Fruit fly (Drosophila melanogaster) whole organism, embryonic: ENCODE measurements around the gene CG15922.

Experiments used
- B-H1 ChIP-seq: fragments of 200-800 bp; sonication (Bioruptor generic); IDR thresholded peaks from 3 replicates; pipeline ENCODE4 v1.3.6; 2022; ENCODE audit warnings: missing biosample characterization, missing genetic modification characterization
- B-H2 ChIP-seq: fragments of 200-800 bp; sonication (Bioruptor generic); optimal IDR thresholded peaks from 2 replicates; lab custom pipeline; 2018; ENCODE audit warnings: missing biosample characterization, mild to moderate bottlenecking, missing genetic modification characterization
- CG1024 ChIP-seq: fragments of 200-800 bp; sonication (Bioruptor generic); IDR thresholded peaks from 2 replicates; pipeline ENCODE4 v1.3.6; 2022; ENCODE audit warnings: missing biosample characterization, missing genetic modification characterization
- CG1233 ChIP-seq: fragments of 200-800 bp; sonication (Bioruptor generic); optimal IDR thresholded peaks from 4 replicates; lab custom pipeline; 2018; ENCODE audit warnings: missing biosample characterization, mild to moderate bottlenecking, missing genetic modification characterization
- CG13123 ChIP-seq: fragments of 200-800 bp; sonication (Bioruptor generic); optimal IDR thresholded peaks from 2 replicates; lab custom pipeline; 2016; ENCODE audit warnings: missing biosample characterization, missing genetic modification characterization
- CG14050 ChIP-seq: fragments of 200-800 bp; sonication (Bioruptor generic); IDR thresholded peaks from 3 replicates; pipeline ENCODE4 v1.3.6; 2022; ENCODE audit warnings: missing biosample characterization, missing genetic modification characterization
- CG15601 ChIP-seq: fragments of 200-800 bp; sonication (Bioruptor generic); optimal IDR thresholded peaks from 3 replicates; lab custom pipeline; 2019; ENCODE audit warnings: missing biosample characterization, mild to moderate bottlenecking, missing genetic modification characterization, moderate library complexity
- CG1647 ChIP-seq: fragments of 200-800 bp; sonication (Bioruptor generic); optimal IDR thresholded peaks from 3 replicates; lab custom pipeline; 2016; ENCODE audit warnings: missing biosample characterization, missing genetic modification characterization
- CG16813 ChIP-seq: fragments of 200-800 bp; sonication (Bioruptor generic); IDR thresholded peaks from 3 replicates; pipeline ENCODE4 v1.3.6; 2022; ENCODE audit warnings: missing biosample characterization, missing genetic modification characterization; ENCODE audit not compliant: partially characterized antibody
- CG17186 ChIP-seq: fragments of 200-800 bp; sonication (Bioruptor generic); optimal IDR thresholded peaks from 3 replicates; lab custom pipeline; 2017; ENCODE audit warnings: missing biosample characterization, missing genetic modification reagents, missing genetic modification characterization
- CG17912 ChIP-seq: fragments of 200-800 bp; sonication (Bioruptor generic); optimal IDR thresholded peaks from 2 replicates; lab custom pipeline; 2018; ENCODE audit warnings: missing biosample characterization, mild to moderate bottlenecking, missing genetic modification characterization
- CG30020 ChIP-seq: fragments of 200-800 bp; optimal IDR thresholded peaks from 2 replicates; lab custom pipeline; 2019; ENCODE audit warnings: missing biosample characterization, mild to moderate bottlenecking, missing genetic modification characterization, moderate library complexity
- CG3407 ChIP-seq: fragments of 200-800 bp; sonication (Bioruptor generic); optimal IDR thresholded peaks from 2 replicates; lab custom pipeline; 2018; ENCODE audit warnings: missing biosample characterization, mild to moderate bottlenecking, missing genetic modification characterization
- CG4854 ChIP-seq: fragments of 200-800 bp; sonication (Bioruptor generic); optimal IDR thresholded peaks from 2 replicates; lab custom pipeline; 2016; ENCODE audit warnings: missing biosample characterization, missing genetic modification characterization, inconsistent platforms
- CG7839 ChIP-seq: fragments of 200-800 bp; sonication (Bioruptor generic); optimal IDR thresholded peaks from 3 replicates; lab custom pipeline; 2018; ENCODE audit warnings: missing biosample characterization, mild to moderate bottlenecking, missing genetic modification characterization, moderate library complexity
- CG9817 ChIP-seq: fragments of 200-800 bp; sonication (Bioruptor generic); optimal IDR thresholded peaks from 2 replicates; lab custom pipeline; 2018; ENCODE audit warnings: missing biosample characterization, mild to moderate bottlenecking, missing genetic modification characterization, moderate library complexity
- Dad ChIP-seq: fragments of 200-800 bp; sonication (Bioruptor generic); optimal IDR thresholded peaks from 3 replicates; lab custom pipeline; 2016; ENCODE audit warnings: missing biosample characterization, missing genetic modification characterization
- Deaf1 ChIP-seq: fragments of 200-800 bp; optimal IDR thresholded peaks from 3 replicates; lab custom pipeline; 2019; ENCODE audit warnings: missing biosample characterization, mild to moderate bottlenecking, missing genetic modification characterization, moderate library complexity
- Dip2 ChIP-seq: fragments of 200-800 bp; sonication (Bioruptor generic); IDR thresholded peaks from 2 replicates; pipeline ENCODE4 v1.3.6; 2022; ENCODE audit warnings: missing biosample characterization, missing genetic modification characterization
- Doc3 ChIP-seq: fragments of 200-800 bp; sonication (Bioruptor generic); IDR thresholded peaks from 3 replicates; pipeline ENCODE4 v1.3.6; 2022; ENCODE audit warnings: missing biosample characterization, missing genetic modification characterization; ENCODE audit not compliant: partially characterized antibody
- Gsc ChIP-seq: fragments of 200-800 bp; sonication (Bioruptor generic); IDR thresholded peaks from 2 replicates; pipeline ENCODE4 v1.3.6; 2022; ENCODE audit warnings: missing biosample characterization, missing genetic modification characterization
- Hand ChIP-seq: fragments of 200-800 bp; sonication (Bioruptor generic); optimal IDR thresholded peaks from 2 replicates; lab custom pipeline; 2017; ENCODE audit warnings: mild to moderate bottlenecking, missing biosample characterization, missing genetic modification reagents, missing genetic modification characterization
- NC2α ChIP-seq: fragments of 200-800 bp; sonication (Bioruptor generic); optimal IDR thresholded peaks from 2 replicates; lab custom pipeline; 2016; ENCODE audit warnings: missing biosample characterization, missing genetic modification characterization
- Side ChIP-seq: fragments of 200-800 bp; sonication (Bioruptor generic); optimal IDR thresholded peaks from 2 replicates; lab custom pipeline; 2016; ENCODE audit warnings: missing biosample characterization, missing genetic modification characterization
- ab ChIP-seq: fragments of 200-800 bp; sonication (Bioruptor generic); optimal IDR thresholded peaks from 2 replicates; lab custom pipeline; 2016; ENCODE audit warnings: missing biosample characterization, missing genetic modification characterization
- abd-A ChIP-seq: fragments of 200-800 bp; sonication (Bioruptor generic); optimal IDR thresholded peaks from 3 replicates; lab custom pipeline; 2019; ENCODE audit warnings: missing biosample characterization, mild to moderate bottlenecking, missing genetic modification characterization, moderate library complexity
- ato ChIP-seq: fragments of 200-800 bp; sonication (Bioruptor generic); IDR thresholded peaks from 2 replicates; pipeline ENCODE4 v1.3.6; 2022; ENCODE audit warnings: missing biosample characterization, missing genetic modification characterization; ENCODE audit not compliant: partially characterized antibody
- az2 ChIP-seq: fragments of 200-800 bp; sonication (Bioruptor generic); optimal IDR thresholded peaks from 3 replicates; lab custom pipeline; 2016; ENCODE audit warnings: missing biosample characterization, missing genetic modification characterization
- br ChIP-seq: fragments of >200 bp; optimal IDR thresholded peaks from 2 replicates; lab custom pipeline; 2017
- chm ChIP-seq: fragments of 200-800 bp; sonication (Bioruptor generic); IDR thresholded peaks from 2 replicates; pipeline ENCODE4 v1.3.6; 2022; ENCODE audit warnings: missing biosample characterization, missing genetic modification characterization
- ci ChIP-seq: fragments of 200-800 bp; sonication (Bioruptor generic); IDR thresholded peaks from 3 replicates; pipeline ENCODE4 v1.3.6; 2022; ENCODE audit warnings: missing biosample characterization, missing genetic modification characterization
- dan ChIP-seq: fragments of 200-800 bp; sonication (Bioruptor generic); IDR thresholded peaks from 2 replicates; pipeline ENCODE4 v1.3.6; 2022; ENCODE audit warnings: missing biosample characterization, missing genetic modification characterization
- dm ChIP-seq: fragments of 200-800 bp; sonication (Bioruptor generic); optimal IDR thresholded peaks from 3 replicates; lab custom pipeline; 2016; ENCODE audit warnings: missing biosample characterization, missing genetic modification characterization
- exex ChIP-seq: fragments of 200-800 bp; sonication (Bioruptor generic); optimal IDR thresholded peaks from 4 replicates; lab custom pipeline; 2018; ENCODE audit warnings: missing biosample characterization, mild to moderate bottlenecking, missing genetic modification characterization, moderate library complexity
- fd3F ChIP-seq: fragments of 200-800 bp; sonication (Bioruptor generic); optimal IDR thresholded peaks from 2 replicates; lab custom pipeline; 2018; ENCODE audit warnings: missing biosample characterization, mild to moderate bottlenecking, missing genetic modification characterization, moderate library complexity
- gce ChIP-seq: fragments of 200-800 bp; sonication (Bioruptor generic); IDR thresholded peaks from 3 replicates; pipeline ENCODE4 v1.3.6; 2022; ENCODE audit warnings: missing biosample characterization, missing genetic modification characterization
- grau ChIP-seq: fragments of 200-800 bp; optimal IDR thresholded peaks from 3 replicates; lab custom pipeline; 2019; ENCODE audit warnings: missing biosample characterization, mild to moderate bottlenecking, missing genetic modification characterization, moderate library complexity
- lov ChIP-seq, 2 experiments: fragments of 200-800 bp in 1 of 2; fragments of >200 bp in 1 of 2; sonication (Bioruptor generic) in 1 of 2; IDR thresholded peaks in 1 of 2; optimal IDR thresholded peaks in 1 of 2; 2 replicates in 1 of 2; 3 replicates in 1 of 2; pipeline versions ENCODE4 v1.3.6 to Lab custom; 2017 to 2022; ENCODE audit warnings: missing biosample characterization in 1 of 2, missing genetic modification characterization in 1 of 2
- maf-S ChIP-seq: fragments of 200-800 bp; sonication (Bioruptor generic); optimal IDR thresholded peaks from 2 replicates; lab custom pipeline; 2016; ENCODE audit warnings: missing biosample characterization, missing genetic modification characterization
- mirr ChIP-seq: fragments of 200-800 bp; sonication (Bioruptor generic); optimal IDR thresholded peaks from 3 replicates; lab custom pipeline; 2018; ENCODE audit warnings: missing biosample characterization, mild to moderate bottlenecking, missing genetic modification characterization
- nmo ChIP-seq: fragments of 200-800 bp; sonication (Bioruptor generic); optimal IDR thresholded peaks from 2 replicates; lab custom pipeline; 2018; ENCODE audit warnings: missing biosample characterization, mild to moderate bottlenecking, missing genetic modification characterization, moderate library complexity
- nom ChIP-seq: fragments of 200-800 bp; sonication (Bioruptor generic); optimal IDR thresholded peaks from 2 replicates; lab custom pipeline; 2017; ENCODE audit warnings: missing biosample characterization, missing genetic modification characterization, mild to moderate bottlenecking, moderate library complexity, missing genetic modification reagents
- oc ChIP-seq: fragments of 200-800 bp; sonication (Bioruptor generic); optimal IDR thresholded peaks from 2 replicates; lab custom pipeline; 2018; ENCODE audit warnings: missing biosample characterization, mild to moderate bottlenecking, missing genetic modification characterization, moderate library complexity
- peb ChIP-seq: fragments of 200-800 bp; sonication (Bioruptor generic); IDR thresholded peaks from 2 replicates; pipeline ENCODE4 v1.3.6; 2022; ENCODE audit warnings: missing biosample characterization, missing genetic modification characterization
- pfk ChIP-seq: fragments of 200-800 bp; sonication (Bioruptor generic); optimal IDR thresholded peaks from 2 replicates; lab custom pipeline; 2018; ENCODE audit warnings: missing biosample characterization, mild to moderate bottlenecking, missing genetic modification characterization, moderate library complexity
- phol ChIP-seq: fragments of 200-800 bp; sonication (Bioruptor generic); optimal IDR thresholded peaks from 3 replicates; lab custom pipeline; 2018; ENCODE audit warnings: missing biosample characterization, mild to moderate bottlenecking, missing genetic modification characterization, moderate library complexity
- prd ChIP-seq, 3 experiments: fragments of >200 bp in 2 of 3; fragments of 200-800 bp in 1 of 3; sonication (Bioruptor generic) in 1 of 3; optimal IDR thresholded peaks in 2 of 3; IDR thresholded peaks in 1 of 3; 2 replicates in 2 of 3; 3 replicates in 1 of 3; pipeline versions ENCODE4 v1.3.6 to Lab custom; 2017 to 2022; ENCODE audit warnings: missing biosample characterization in 1 of 3, missing genetic modification characterization in 1 of 3
- repo ChIP-seq: fragments of 200-800 bp; sonication (Bioruptor generic); optimal IDR thresholded peaks from 2 replicates; lab custom pipeline; 2016; ENCODE audit warnings: missing biosample characterization, missing genetic modification characterization
- trh ChIP-seq: fragments of 200-800 bp; sonication (Bioruptor generic); optimal IDR thresholded peaks from 2 replicates; lab custom pipeline; 2016; ENCODE audit warnings: missing biosample characterization, missing genetic modification characterization
- vnd ChIP-seq: fragments of 200-800 bp; sonication (Bioruptor generic); IDR thresholded peaks from 3 replicates; pipeline ENCODE4 v1.3.6; 2022; ENCODE audit warnings: missing biosample characterization, missing genetic modification characterization; ENCODE audit not compliant: partially characterized antibody
- wor ChIP-seq: fragments of 200-800 bp; sonication (Bioruptor generic); IDR thresholded peaks from 2 replicates; pipeline ENCODE4 v1.3.6; 2022; ENCODE audit warnings: missing biosample characterization, missing genetic modification characterization

Gene CG15922

DNA sequence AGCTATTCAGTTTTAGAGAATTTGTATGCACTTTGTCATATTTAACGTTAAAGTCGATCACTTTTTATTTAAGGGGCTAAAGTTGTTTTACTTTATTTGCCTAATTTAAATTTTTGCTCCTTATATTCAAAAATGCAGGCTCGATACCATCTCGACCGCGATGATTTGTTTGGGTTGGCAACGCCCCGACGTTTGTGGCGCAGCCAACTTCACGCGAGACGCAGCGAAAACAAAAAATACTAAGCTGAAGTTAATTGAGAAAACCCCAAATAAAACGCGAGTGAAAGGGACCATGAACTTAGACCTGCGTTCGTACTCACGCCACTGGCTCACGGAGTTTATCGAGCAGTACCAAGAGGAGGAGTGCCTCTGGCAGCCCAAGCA, 2.0 kb downstream of the CG15922 start (continued):
- peak; percentile 53 for TF ChIP-seq Doc3 (GFP tag; lab: Robert Waterston, UW)
- TF ChIP-seq Side (GFP tag; lab: Kevin White, UChicago), result peak; percentile 24
- no peak for TF ChIP-seq Dip2
- TF ChIP-seq CG14050 (GFP tag; lab: Robert Waterston, UW), result no peak
- TF ChIP-seq maf-S (GFP tag; lab: Kevin White, UChicago), result no peak
- no peak for TF ChIP-seq phol (tag; lab: Kevin White, UChicago)
- TF ChIP-seq az2 (GFP tag; lab: Kevin White, UChicago), result no peak
- TF ChIP-seq CG17912 (GFP tag; lab: Kevin White, UChicago), result peak; percentile 9
- TF ChIP-seq CG17186 (GFP tag; lab: Kevin White, UChicago), result no peak
- TF ChIP-seq ci (GFP tag; lab: Robert Waterston, UW), result peak; percentile 59
- TF ChIP-seq prd (optimal IDR thresholded peaks at IDR 0.05; lab: Kevin White, UChicago), result no peak
- no peak for TF ChIP-seq prd (GFP tag; IDR thresholded peaks at IDR 0.05; lab: Robert Waterston, UW)
- TF ChIP-seq CG7839, result no peak
- TF ChIP-seq NC2α, result no peak
- TF ChIP-seq exex (tag; lab: Kevin White, UChicago), result no peak
- TF ChIP-seq gce (GFP tag; lab: Robert Waterston, UW), result no peak
- no peak for TF ChIP-seq nom (GFP tag; lab: Kevin White, UChicago)
- TF ChIP-seq mirr (GFP tag; lab: Kevin White, UChicago), result no peak
- no peak for TF ChIP-seq B-H1
- TF ChIP-seq ab (GFP tag; lab: Kevin White, UChicago), result no peak
- no peak for TF ChIP-seq CG13123
- no peak for TF ChIP-seq peb (GFP tag; lab: Robert Waterston, UW)
- no peak for TF ChIP-seq wor
- TF ChIP-seq ato, result no peak
- no peak for TF ChIP-seq dm (GFP tag; lab: Kevin White, UChicago)
- no peak for TF ChIP-seq grau (tag; lab: Kevin White, UChicago)
- no peak for TF ChIP-seq CG15601 (tag; lab: Kevin White, UChicago)
- TF ChIP-seq Hand (GFP tag; lab: Kevin White, UChicago), result no peak
- TF ChIP-seq CG3407 (GFP tag; lab: Kevin White, UChicago), result no peak
- TF ChIP-seq vnd (GFP tag; lab: Robert Waterston, UW), result peak; percentile 23; the same call in 1 of the 3 replicates
- TF ChIP-seq CG1647 (GFP tag; lab: Kevin White, UChicago), result no peak
- peak; percentile 55; the same call in 1 of the 2 replicates for TF ChIP-seq chm (GFP tag; lab: Robert Waterston, UW)
- no peak for TF ChIP-seq CG9817 (tag; lab: Kevin White, UChicago)
- no peak for TF ChIP-seq lov (optimal IDR thresholded peaks at IDR 0.05; lab: Kevin White, UChicago)
- 0 out of 3 replicates have a peak, but pooled peaks have one; percentile 7 for TF ChIP-seq lov (GFP tag; IDR thresholded peaks at IDR 0.05; lab: Robert Waterston, UW)
- TF ChIP-seq CG1233, result no peak
- TF ChIP-seq Deaf1 (tag; lab: Kevin White, UChicago), result no peak
- peak; percentile 17 for TF ChIP-seq B-H2 (GFP tag; lab: Kevin White, UChicago)
- TF ChIP-seq CG30020 (tag; lab: Kevin White, UChicago), result no peak
- no peak for TF ChIP-seq dan (GFP tag; lab: Robert Waterston, UW)
- no peak for TF ChIP-seq pfk (GFP tag; lab: Kevin White, UChicago)
- TF ChIP-seq oc (tag; lab: Kevin White, UChicago), result no peak
- TF ChIP-seq nmo (GFP tag; lab: Kevin White, UChicago), result no peak
- TF ChIP-seq br, result no peak
- TF ChIP-seq fd3F (GFP tag; lab: Kevin White, UChicago), result no peak
- no peak for TF ChIP-seq Dad
- peak; percentile 57 for TF ChIP-seq CG16813 (GFP tag; lab: Robert Waterston, UW)
- no peak for TF ChIP-seq trh (GFP tag; lab: Kevin White, UChicago)
- no peak for TF ChIP-seq CG1024 (GFP tag; lab: Robert Waterston, UW)
- no peak for TF ChIP-seq repo (GFP tag; lab: Kevin White, UChicago)
- TF ChIP-seq Gsc (GFP tag; lab: Robert Waterston, UW), result no peak
- no peak for TF ChIP-seq CG4854 (GFP tag; lab: Kevin White, UChicago)
- no peak for TF ChIP-seq abd-A
